Fruit fly (Drosophila melanogaster): ENCODE measurements around the gene CG14125.

- no peak for TF ChIP-seq CG11294 (GFP tag; IDR thresholded peaks at IDR 0.05)
- no peak for TF ChIP-seq OdsH (GFP tag; optimal IDR thresholded peaks at IDR 0.05)
- TF ChIP-seq CG16779 (tag; optimal IDR thresholded peaks at IDR 0.05), result no peak
These were observed 18.3 kb downstream of the CG14125 start, which contains the start of gene viaf for dm6 chr3L:11992960-11993359.
